Fruit fly (Drosophila melanogaster): ENCODE measurements around the gene spo.

The spo gene

DNA sequence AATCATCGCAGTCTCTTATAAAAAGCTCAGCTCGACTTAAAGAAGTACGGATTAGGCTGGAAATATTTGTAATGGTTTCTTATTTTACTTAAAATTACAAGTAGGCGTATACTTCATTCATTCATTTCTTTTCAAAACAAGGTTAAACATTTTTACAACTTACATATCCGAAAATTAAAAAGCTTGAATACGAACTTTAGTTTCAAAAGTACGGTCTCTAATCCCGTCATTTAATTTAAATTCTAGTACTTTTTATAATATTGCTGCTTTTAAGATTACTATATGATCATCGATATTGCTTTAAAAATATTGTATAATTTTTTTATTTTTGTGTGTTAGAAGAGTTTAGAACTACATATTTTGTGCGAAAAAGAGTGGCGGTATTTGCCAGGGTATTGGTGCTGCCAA is 37.8 kb upstream of the spo start:
- TF ChIP-seq Sin3A (optimal IDR thresholded peaks at IDR 0.05), result no peak
- TF ChIP-seq h (optimal IDR thresholded peaks at IDR 0.05), result no peak
- no peak for TF ChIP-seq psq (optimal IDR thresholded peaks at IDR 0.05)
- TF ChIP-seq ttk (optimal IDR thresholded peaks at IDR 0.05), result no peak
- no peak for TF ChIP-seq Myc (optimal IDR thresholded peaks at IDR 0.05)
- TF ChIP-seq insv (optimal IDR thresholded peaks at IDR 0.05), result no peak

DNA sequence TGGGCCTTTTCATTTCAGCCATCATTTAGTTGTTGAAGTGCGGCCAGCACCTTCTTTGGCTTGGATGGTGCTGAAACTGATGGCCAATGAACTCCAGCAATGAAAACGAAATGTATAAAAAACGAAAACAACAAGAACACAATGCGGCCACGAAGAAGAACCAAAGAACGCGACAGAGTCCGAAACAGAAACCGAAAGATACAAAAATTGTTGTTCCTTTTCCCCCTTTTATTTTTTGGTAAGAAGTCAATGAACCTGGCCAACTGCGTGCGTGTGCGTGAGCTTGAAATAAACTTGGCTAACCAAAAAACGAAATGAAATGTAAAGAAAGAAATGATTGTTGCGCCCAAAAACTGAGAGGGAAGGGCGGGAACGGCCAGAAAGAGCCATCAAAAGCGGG is 35.4 kb upstream of the spo start:
- TF ChIP-seq Myc (optimal IDR thresholded peaks at IDR 0.05) (no peak), insv (optimal IDR thresholded peaks at IDR 0.05) (no peak), psq (optimal IDR thresholded peaks at IDR 0.05) (no peak), ttk (optimal IDR thresholded peaks at IDR 0.05) (no peak), Sin3A (optimal IDR thresholded peaks at IDR 0.05) (no peak), h (optimal IDR thresholded peaks at IDR 0.05) (no peak)

- TF ChIP-seq ttk (optimal IDR thresholded peaks at IDR 0.05), result no peak
- no peak for TF ChIP-seq Sin3A (optimal IDR thresholded peaks at IDR 0.05)
- TF ChIP-seq psq (optimal IDR thresholded peaks at IDR 0.05), result no peak
- TF ChIP-seq insv (optimal IDR thresholded peaks at IDR 0.05), result no peak
- TF ChIP-seq h (optimal IDR thresholded peaks at IDR 0.05), result no peak
Measured at dm6 chr3L:5626465-5626864, 34.1 kb upstream of the spo start.

- TF ChIP-seq psq (optimal IDR thresholded peaks at IDR 0.05), result no peak
- TF ChIP-seq Sin3A (optimal IDR thresholded peaks at IDR 0.05), result no peak
- no peak for TF ChIP-seq Myc (optimal IDR thresholded peaks at IDR 0.05)
- no peak for TF ChIP-seq h (optimal IDR thresholded peaks at IDR 0.05)
- TF ChIP-seq insv (optimal IDR thresholded peaks at IDR 0.05), result no peak
- no peak for TF ChIP-seq ttk (optimal IDR thresholded peaks at IDR 0.05)
Measured at dm6 chr3L:5625121-5625667, 32.8 kb upstream of the spo start.

- TF ChIP-seq insv (optimal IDR thresholded peaks at IDR 0.05) (no peak), Myc (optimal IDR thresholded peaks at IDR 0.05) (no peak), psq (optimal IDR thresholded peaks at IDR 0.05) (no peak), ttk (optimal IDR thresholded peaks at IDR 0.05) (no peak), Sin3A (optimal IDR thresholded peaks at IDR 0.05) (no peak)
Measured at dm6 chr3L:5623296-5623695, 30.9 kb upstream of the spo start.

DNA sequence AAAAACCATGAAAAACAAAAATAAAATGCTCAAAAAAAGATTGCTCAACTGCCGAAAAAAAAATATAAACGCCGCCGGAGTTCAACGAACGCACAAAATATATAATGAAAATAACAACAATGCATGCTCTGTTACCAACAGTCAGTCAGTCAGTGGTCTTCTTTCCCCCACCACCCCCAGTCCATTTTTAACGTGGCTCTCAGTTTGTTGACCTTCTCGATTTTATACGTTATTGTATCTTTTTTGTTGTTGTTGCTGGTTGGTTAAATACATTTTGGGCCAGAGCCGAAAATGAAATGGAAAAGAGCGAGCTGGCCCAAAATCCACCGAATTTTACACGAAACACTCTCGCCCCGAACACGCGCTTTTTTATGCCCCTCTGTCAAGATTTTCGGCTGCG is 29.5 kb upstream of the spo start:
- TF ChIP-seq h (optimal IDR thresholded peaks at IDR 0.05), result no peak
- no peak for TF ChIP-seq Sin3A (optimal IDR thresholded peaks at IDR 0.05)
- TF ChIP-seq Myc (optimal IDR thresholded peaks at IDR 0.05), result no peak
- no peak for TF ChIP-seq ttk (optimal IDR thresholded peaks at IDR 0.05)
- no peak for TF ChIP-seq insv (optimal IDR thresholded peaks at IDR 0.05)
- TF ChIP-seq psq (optimal IDR thresholded peaks at IDR 0.05), result no peak

- TF ChIP-seq psq (optimal IDR thresholded peaks at IDR 0.05) (no peak), Sin3A (optimal IDR thresholded peaks at IDR 0.05) (no peak), h (optimal IDR thresholded peaks at IDR 0.05) (no peak), insv (optimal IDR thresholded peaks at IDR 0.05) (no peak), Myc (optimal IDR thresholded peaks at IDR 0.05) (no peak), ttk (optimal IDR thresholded peaks at IDR 0.05) (no peak)
Measured at dm6 chr3L:5621506-5621905, 29.1 kb upstream of the spo start.

DNA sequence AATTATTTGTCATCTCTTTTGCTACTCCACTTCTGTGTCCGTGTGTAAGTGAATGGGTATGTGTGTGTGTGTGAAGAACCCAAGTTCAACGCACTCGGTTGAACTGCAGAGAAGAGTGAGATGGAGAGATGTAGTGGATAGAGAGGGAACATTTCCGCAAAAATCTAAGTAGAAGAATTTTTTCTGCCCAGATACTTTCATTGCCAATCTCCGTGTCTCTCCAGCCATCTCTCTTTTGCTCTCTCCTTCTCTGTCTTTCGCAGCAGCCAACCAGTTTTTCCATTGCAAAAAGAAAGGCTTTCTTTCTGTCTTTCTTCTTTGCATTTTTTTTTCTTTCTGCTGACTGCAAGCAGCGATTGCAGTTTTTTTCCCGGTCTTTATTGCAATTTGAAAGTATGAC is 26.3 kb upstream of the spo start:
- TF ChIP-seq insv (optimal IDR thresholded peaks at IDR 0.05), result no peak
- no peak for TF ChIP-seq ttk (optimal IDR thresholded peaks at IDR 0.05)
- TF ChIP-seq psq (optimal IDR thresholded peaks at IDR 0.05), result no peak
- TF ChIP-seq Myc (optimal IDR thresholded peaks at IDR 0.05), result no peak
- TF ChIP-seq Sin3A (optimal IDR thresholded peaks at IDR 0.05), result no peak
- TF ChIP-seq h (optimal IDR thresholded peaks at IDR 0.05), result no peak

DNA sequence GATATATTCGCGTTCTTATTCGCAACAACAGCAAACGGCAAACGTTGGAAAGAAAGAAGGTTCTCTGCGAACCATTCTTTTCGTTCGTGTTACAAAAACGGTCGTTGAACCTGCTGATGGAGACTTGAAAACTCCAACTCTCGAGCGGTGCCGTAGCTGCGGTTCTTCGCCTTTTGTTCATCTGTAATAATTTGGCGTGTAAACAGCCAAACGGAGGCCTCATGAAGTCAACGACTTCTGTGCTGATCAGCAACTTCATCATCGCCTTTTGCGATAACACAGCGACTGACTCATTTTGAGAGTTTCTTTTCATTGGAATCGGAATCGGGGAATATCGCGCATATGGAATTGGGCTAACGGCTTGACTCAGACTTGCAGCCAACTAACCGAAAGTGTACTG is 25.0 kb upstream of the spo start:
- TF ChIP-seq psq (optimal IDR thresholded peaks at IDR 0.05), result no peak
- TF ChIP-seq insv (optimal IDR thresholded peaks at IDR 0.05), result no peak
- TF ChIP-seq Sin3A (optimal IDR thresholded peaks at IDR 0.05), result no peak
- no peak for TF ChIP-seq h (optimal IDR thresholded peaks at IDR 0.05)
- TF ChIP-seq Myc (optimal IDR thresholded peaks at IDR 0.05), result no peak
- no peak for TF ChIP-seq ttk (optimal IDR thresholded peaks at IDR 0.05)

DNA sequence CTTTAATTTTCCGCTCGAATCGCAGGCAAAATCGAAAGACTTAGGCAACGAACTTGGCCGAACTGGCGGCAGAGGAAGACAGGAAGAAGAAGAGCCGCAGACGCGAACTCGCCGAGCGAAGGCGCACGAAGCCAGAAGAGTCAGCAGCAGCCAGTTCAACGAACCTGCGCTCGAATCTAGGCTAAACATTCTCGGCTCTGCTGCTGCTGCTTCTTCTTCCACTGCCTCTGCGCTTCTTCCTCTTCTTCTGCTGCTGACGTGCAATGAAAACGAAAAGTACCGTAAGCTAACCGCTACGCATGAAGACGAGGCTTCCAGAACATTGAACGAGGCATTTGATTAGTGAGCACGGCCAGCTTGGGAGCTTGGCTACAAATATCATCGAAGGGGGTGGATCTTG is 24.1 kb upstream of the spo start:
- TF ChIP-seq h (optimal IDR thresholded peaks at IDR 0.05) (no peak), ttk (optimal IDR thresholded peaks at IDR 0.05) (no peak), insv (optimal IDR thresholded peaks at IDR 0.05) (no peak), Sin3A (optimal IDR thresholded peaks at IDR 0.05) (no peak), psq (optimal IDR thresholded peaks at IDR 0.05) (no peak), Myc (optimal IDR thresholded peaks at IDR 0.05) (no peak)

DNA sequence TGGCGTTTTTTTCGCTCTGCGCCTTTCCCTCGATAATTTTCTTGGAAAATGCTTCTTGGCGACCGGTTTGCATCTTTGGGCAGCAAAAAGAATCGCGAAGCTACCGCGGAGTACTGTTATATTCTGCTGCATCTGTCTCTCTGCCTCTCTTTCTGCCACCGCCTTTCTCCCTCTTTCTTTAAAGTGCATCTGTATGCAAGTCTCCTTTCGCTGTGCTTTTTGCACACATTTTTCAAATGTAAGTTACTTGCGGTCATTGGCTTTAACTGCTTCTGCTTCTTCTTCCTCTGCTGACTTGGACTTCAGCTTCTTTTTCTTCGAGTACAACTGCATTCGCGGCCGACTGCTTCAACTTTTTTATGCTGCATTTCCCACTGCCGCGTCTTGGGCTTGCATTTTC is 23.4 kb upstream of the spo start:
- no peak for TF ChIP-seq h (optimal IDR thresholded peaks at IDR 0.05)
- TF ChIP-seq psq (optimal IDR thresholded peaks at IDR 0.05), result no peak
- no peak for TF ChIP-seq Myc (optimal IDR thresholded peaks at IDR 0.05)
- TF ChIP-seq insv (optimal IDR thresholded peaks at IDR 0.05), result no peak
- TF ChIP-seq ttk (optimal IDR thresholded peaks at IDR 0.05), result no peak
- no peak for TF ChIP-seq Sin3A (optimal IDR thresholded peaks at IDR 0.05)

DNA sequence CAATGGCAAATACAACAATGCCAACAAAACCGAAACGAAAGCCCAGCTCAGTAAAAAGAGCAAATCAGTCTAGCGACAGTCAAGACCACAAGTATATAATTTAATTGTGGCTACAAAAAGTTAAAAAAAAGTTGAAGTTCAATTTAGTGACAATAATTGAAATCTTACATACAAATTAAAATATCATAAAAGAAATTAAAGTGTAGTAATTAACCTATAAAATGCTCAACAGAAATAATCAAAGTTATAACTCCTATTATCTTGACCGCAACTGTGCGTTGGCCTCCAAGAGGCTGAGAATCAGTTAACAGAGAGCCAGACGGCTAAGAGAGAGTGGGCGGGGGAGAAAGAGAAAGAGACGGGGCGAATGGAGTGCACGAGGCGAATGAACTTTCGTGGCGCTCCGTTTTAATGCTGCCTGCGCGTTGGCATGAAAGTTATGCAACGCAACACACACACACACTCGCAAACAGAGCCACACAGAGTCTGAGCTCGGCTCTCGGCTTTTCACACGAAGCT is 19.4 kb upstream of the spo start:
- TF ChIP-seq psq (optimal IDR thresholded peaks at IDR 0.05) (no peak), h (optimal IDR thresholded peaks at IDR 0.05) (no peak), Myc (optimal IDR thresholded peaks at IDR 0.05) (no peak), ttk (optimal IDR thresholded peaks at IDR 0.05) (no peak), Sin3A (optimal IDR thresholded peaks at IDR 0.05) (no peak), insv (optimal IDR thresholded peaks at IDR 0.05) (no peak)

dm6 chr3L:5610582-5610981 is 18.2 kb upstream of the spo start:
- TF ChIP-seq h (optimal IDR thresholded peaks at IDR 0.05) (no peak), Sin3A (optimal IDR thresholded peaks at IDR 0.05) (no peak)
